Worm (Caenorhabditis elegans) whole organism, L4 larva: Measurements from ENCODE around the gene F36D4.5.
A peak's percentile ranks its signal among the peaks of the same experiment; 100 is the strongest.

ENCODE experiments used
- D1046.2 ChIP-seq: fragments of 200-800 bp; sonication (Bioruptor generic); IDR thresholded peaks from 2 replicates; pipeline ENCODE4 v1.3.6; 2022; ENCODE audit warnings: missing genetic modification characterization, missing compliant biosample characterization
- F10B5.3 ChIP-seq: sonication (generic microtip); optimal IDR thresholded peaks from 2 replicates; lab custom pipeline; 2016; ENCODE audit warnings: mild to moderate bottlenecking, missing genetic modification characterization, missing compliant biosample characterization
- F37D6.2 ChIP-seq: sonication (generic microtip); optimal IDR thresholded peaks from 2 replicates; lab custom pipeline; 2016; ENCODE audit warnings: mild to moderate bottlenecking, missing genetic modification characterization, missing compliant biosample characterization
- F49E8.2 ChIP-seq: sonication (generic microtip); optimal IDR thresholded peaks from 2 replicates; lab custom pipeline; 2016; ENCODE audit warnings: missing compliant biosample characterization, mild to moderate bottlenecking, missing genetic modification characterization, borderline replicate concordance
- T20F7.1 ChIP-seq: fragments of 200-800 bp; sonication (Bioruptor generic); optimal IDR thresholded peaks from 2 replicates; lab custom pipeline; 2018; ENCODE audit warnings: mild to moderate bottlenecking, missing genetic modification characterization, missing compliant biosample characterization
- T26A8.4 ChIP-seq: fragments of 200-800 bp; sonication (Bioruptor generic); IDR thresholded peaks from 2 replicates; pipeline ENCODE4 v1.3.6; 2022; ENCODE audit warnings: missing genetic modification characterization, missing compliant biosample characterization
- Y5F2A.4 ChIP-seq: fragments of 200-800 bp; sonication (Bioruptor generic); optimal IDR thresholded peaks from 2 replicates; lab custom pipeline; 2018; ENCODE audit warnings: mild to moderate bottlenecking, missing genetic modification characterization, missing compliant biosample characterization
- Y75B8A.6 ChIP-seq: fragments of 200-800 bp; sonication (Bioruptor generic); IDR thresholded peaks from 2 replicates; pipeline ENCODE4 v1.3.6; 2022; ENCODE audit warnings: missing genetic modification reagents, missing genetic modification characterization, missing compliant biosample characterization
- ZK546.5 ChIP-seq, 2 experiments: sonication (generic microtip); optimal IDR thresholded peaks; 2 replicates each; lab custom pipeline; 2017; ENCODE audit warnings: missing biosample characterization in 2 of 2, missing genetic modification characterization in 2 of 2
- aly-2 ChIP-seq: sonication (generic microtip); optimal IDR thresholded peaks from 2 replicates; lab custom pipeline; 2018; ENCODE audit warnings: missing biosample characterization, missing genetic modification characterization
- ama-1 ChIP-seq: fragments of 150-350 bp; optimal IDR thresholded peaks from 2 replicates; lab custom pipeline; 2014; ENCODE audit warnings: inconsistent platforms, mixed read lengths
- daf-12 ChIP-seq: fragments of 150-350 bp; optimal IDR thresholded peaks from 2 replicates; lab custom pipeline; 2014; ENCODE audit warnings: missing biosample characterization, missing genetic modification reagents, missing genetic modification characterization
- daf-16 ChIP-seq, 3 experiments: sonication (generic microtip); optimal IDR thresholded peaks; 2 replicates each; lab custom pipeline; 2016 to 2017; ENCODE audit warnings: missing genetic modification characterization in 3 of 3, missing genetic modification reagents in 3 of 3, mild to moderate bottlenecking in 2 of 3, missing compliant biosample characterization in 2 of 3, missing biosample characterization in 1 of 3, moderate library complexity in 1 of 3
- daf-19 ChIP-seq: fragments of 200-800 bp; sonication (Bioruptor generic); conservative IDR thresholded peaks from 2 replicates; pipeline ENCODE4 v1.3.6; 2022; ENCODE audit warnings: missing genetic modification characterization, missing compliant biosample characterization
- daf-8 ChIP-seq: fragments of 200-800 bp; sonication (Bioruptor generic); IDR thresholded peaks from 2 replicates; pipeline ENCODE4 v1.3.6; 2022; ENCODE audit warnings: missing genetic modification characterization, missing compliant biosample characterization
- dmd-8 ChIP-seq: fragments of 200-800 bp; sonication (Bioruptor generic); IDR thresholded peaks from 2 replicates; pipeline ENCODE4 v1.3.6; 2022; ENCODE audit warnings: missing genetic modification characterization, missing compliant biosample characterization
- dve-1 ChIP-seq: sonication (generic microtip); optimal IDR thresholded peaks from 2 replicates; lab custom pipeline; 2017; ENCODE audit warnings: antibody characterized with exemption, mild to moderate bottlenecking, missing genetic modification characterization, missing compliant biosample characterization; ENCODE audit not compliant: insufficient read depth
- egl-27 ChIP-seq: sonication (generic microtip); optimal IDR thresholded peaks from 3 replicates; lab custom pipeline; 2017; ENCODE audit warnings: missing biosample characterization, missing genetic modification reagents, missing genetic modification characterization
- egl-43 ChIP-seq: fragments of 200-800 bp; sonication (Bioruptor generic); IDR thresholded peaks from 2 replicates; pipeline ENCODE4 v1.3.6; 2022; ENCODE audit warnings: missing genetic modification reagents, missing genetic modification characterization, missing compliant biosample characterization
- fos-1 ChIP-seq: fragments of 150-350 bp; optimal IDR thresholded peaks from 2 replicates; lab custom pipeline; 2014; ENCODE audit warnings: missing biosample characterization, missing genetic modification characterization
- hlh-11 ChIP-seq: fragments of 200-800 bp; sonication (Bioruptor generic); optimal IDR thresholded peaks from 2 replicates; lab custom pipeline; 2018; ENCODE audit warnings: mild to moderate bottlenecking, missing genetic modification characterization, missing compliant biosample characterization
- jun-1 ChIP-seq: fragments of 150-350 bp; optimal IDR thresholded peaks from 2 replicates; lab custom pipeline; 2014; ENCODE audit warnings: missing biosample characterization, missing genetic modification reagents, missing genetic modification characterization
- lin-13 ChIP-seq: fragments of 150-350 bp; optimal IDR thresholded peaks from 2 replicates; lab custom pipeline; 2014; ENCODE audit warnings: missing biosample characterization, missing genetic modification reagents, missing genetic modification characterization
- lin-29 ChIP-seq: fragments of 200-800 bp; sonication (Bioruptor generic); IDR thresholded peaks from 2 replicates; pipeline ENCODE4 v1.3.6; 2022; ENCODE audit warnings: missing genetic modification reagents, missing genetic modification characterization, missing compliant biosample characterization
- lin-38 ChIP-seq: fragments of 200-800 bp; sonication (Bioruptor generic); IDR thresholded peaks from 2 replicates; pipeline ENCODE4 v1.3.6; 2022; ENCODE audit warnings: missing genetic modification reagents, missing genetic modification characterization, missing compliant biosample characterization
- lir-3 ChIP-seq: sonication (generic microtip); optimal IDR thresholded peaks from 2 replicates; lab custom pipeline; 2016; ENCODE audit warnings: mild to moderate bottlenecking, missing genetic modification characterization, missing compliant biosample characterization
- mdl-1 ChIP-seq, 2 experiments: fragments of 150-350 bp in 1 of 2; sonication (generic microtip) in 1 of 2; optimal IDR thresholded peaks; 2 replicates each; lab custom pipeline; 2014 to 2017; ENCODE audit warnings: missing biosample characterization in 2 of 2, missing genetic modification characterization in 2 of 2
- mdt-29 ChIP-seq: fragments of 200-800 bp; sonication (Bioruptor generic); IDR thresholded peaks from 2 replicates; pipeline ENCODE4 v1.3.6; 2022; ENCODE audit warnings: missing genetic modification reagents, missing genetic modification characterization, missing compliant biosample characterization
- mes-2 ChIP-seq: sonication (generic microtip); optimal IDR thresholded peaks from 2 replicates; lab custom pipeline; 2016; ENCODE audit warnings: missing genotype, mild to moderate bottlenecking, missing genetic modification characterization, missing compliant biosample characterization; ENCODE audit not compliant: poor library complexity, severe bottlenecking
- mxl-3 ChIP-seq: fragments of 200-800 bp; sonication (Bioruptor generic); optimal IDR thresholded peaks from 2 replicates; lab custom pipeline; 2018; ENCODE audit warnings: mild to moderate bottlenecking, missing genetic modification characterization, missing compliant biosample characterization
- nhr-10 ChIP-seq: fragments of 150-350 bp; optimal IDR thresholded peaks from 2 replicates; lab custom pipeline; 2014; ENCODE audit warnings: missing biosample characterization, missing genetic modification characterization
- nhr-11 ChIP-seq: fragments of 150-350 bp; optimal IDR thresholded peaks from 2 replicates; lab custom pipeline; 2014; ENCODE audit warnings: missing biosample characterization, missing genetic modification characterization
- nhr-237 ChIP-seq: sonication (generic microtip); optimal IDR thresholded peaks from 2 replicates; lab custom pipeline; 2017; ENCODE audit warnings: missing biosample characterization, missing genetic modification characterization
- nhr-28 ChIP-seq: fragments of 150-350 bp; optimal IDR thresholded peaks from 2 replicates; lab custom pipeline; 2014; ENCODE audit warnings: missing biosample characterization, missing genetic modification characterization
- nhr-42 ChIP-seq: fragments of 200-800 bp; sonication (Bioruptor generic); IDR thresholded peaks from 2 replicates; pipeline ENCODE4 v1.3.6; 2022; ENCODE audit warnings: missing genetic modification characterization, missing compliant biosample characterization
- nhr-48 ChIP-seq: sonication (generic microtip); optimal IDR thresholded peaks from 2 replicates; lab custom pipeline; 2016; ENCODE audit warnings: mild to moderate bottlenecking, missing genetic modification characterization, missing compliant biosample characterization
- nhr-76 ChIP-seq: fragments of 150-350 bp; optimal IDR thresholded peaks from 2 replicates; lab custom pipeline; 2014; ENCODE audit warnings: missing biosample characterization, missing genetic modification characterization
- saeg-2 ChIP-seq: fragments of 200-800 bp; sonication (Bioruptor generic); IDR thresholded peaks from 2 replicates; pipeline ENCODE4 v1.3.6; 2022; ENCODE audit warnings: missing genetic modification reagents, missing genetic modification characterization, missing compliant biosample characterization
- snpc-4 ChIP-seq: fragments of 150-350 bp; optimal IDR thresholded peaks from 2 replicates; lab custom pipeline; 2014; ENCODE audit warnings: missing biosample characterization, missing genetic modification characterization
- spr-3 ChIP-seq: fragments of 200-800 bp; sonication (Bioruptor generic); optimal IDR thresholded peaks from 2 replicates; lab custom pipeline; 2018; ENCODE audit warnings: mild to moderate bottlenecking, missing genetic modification characterization, missing compliant biosample characterization
- tag-97 ChIP-seq: fragments of 200-800 bp; sonication (Bioruptor generic); IDR thresholded peaks from 2 replicates; pipeline ENCODE4 v1.3.6; 2022; ENCODE audit warnings: missing genetic modification characterization, missing compliant biosample characterization
- unc-130 ChIP-seq: sonication (generic microtip); optimal IDR thresholded peaks from 2 replicates; lab custom pipeline; 2016; ENCODE audit warnings: missing genetic modification reagents, missing genetic modification characterization, missing compliant biosample characterization
- unc-39 ChIP-seq: sonication (generic microtip); optimal IDR thresholded peaks from 2 replicates; lab custom pipeline; 2017; ENCODE audit warnings: missing biosample characterization, missing genetic modification characterization
- unc-62 ChIP-seq, 3 experiments: fragments of 150-350 bp in 1 of 3; sonication (generic microtip); optimal IDR thresholded peaks in 2 of 3; peaks in 1 of 3; 1 replicate in 1 of 3; 2 replicates in 2 of 3; lab custom pipeline; 2014 to 2017; ENCODE audit warnings: missing biosample characterization in 3 of 3, missing genetic modification characterization in 3 of 3, missing genetic modification reagents in 3 of 3, missing genotype in 1 of 3
- vab-7 ChIP-seq: fragments of 200-800 bp; sonication (Bioruptor generic); IDR thresholded peaks from 2 replicates; pipeline ENCODE4 v1.3.6; 2022; ENCODE audit warnings: missing genetic modification reagents, missing genetic modification characterization, missing compliant biosample characterization
- zfp-2 ChIP-seq: sonication (generic microtip); optimal IDR thresholded peaks from 2 replicates; lab custom pipeline; 2016; ENCODE audit warnings: mild to moderate bottlenecking, missing genetic modification characterization, missing compliant biosample characterization
- zfp-3 ChIP-seq: fragments of 200-800 bp; sonication (Bioruptor generic); conservative IDR thresholded peaks from 2 replicates; pipeline ENCODE4 v1.3.6; 2022; ENCODE audit warnings: missing genetic modification reagents, missing genetic modification characterization, missing compliant biosample characterization
- ztf-11 ChIP-seq: fragments of 150-350 bp; optimal IDR thresholded peaks from 2 replicates; lab custom pipeline; 2014; ENCODE audit warnings: missing biosample characterization, missing genetic modification characterization

The F36D4.5 gene

ce11 chrV:9462605-9463004 is 37.0 kb upstream of the F36D4.5 start, which contains the start of gene F07D3.3:
Gene F07D3.3 (minus strand): TSS chrV:9462705.
- TF ChIP-seq ZK546.5 (tag; optimal IDR thresholded peaks at IDR 0.05; lab: Kevin White, UChicago): no peak
- TF ChIP-seq mdl-1 (tag; optimal IDR thresholded peaks at IDR 0.05; lab: Kevin White, UChicago): no peak
- TF ChIP-seq nhr-48 (tag; lab: Kevin White, UChicago): no peak
- no peak for TF ChIP-seq daf-12 (tag; lab: Kevin White, UChicago)
- no peak for TF ChIP-seq hlh-11 (tag; lab: Kevin White, UChicago)
- TF ChIP-seq fos-1 (tag; lab: Kevin White, UChicago): no peak
- TF ChIP-seq ztf-11 (tag; lab: Kevin White, UChicago): no peak
- no peak for TF ChIP-seq F10B5.3
- TF ChIP-seq lin-29 (GFP tag; lab: Robert Waterston, UW): no peak
- no peak for TF ChIP-seq zfp-3
- TF ChIP-seq D1046.2: no peak
- no peak for TF ChIP-seq vab-7 (GFP tag; lab: Robert Waterston, UW)
- no peak for TF ChIP-seq nhr-42 (GFP tag; lab: Robert Waterston, UW)
- TF ChIP-seq nhr-237: no peak
- no peak for TF ChIP-seq Y5F2A.4
- no peak for TF ChIP-seq aly-2
- no peak for TF ChIP-seq daf-8

ce11 chrV:9457535-9457934 is 31.9 kb upstream of the F36D4.5 start:
- TF ChIP-seq mes-2 (no peak), Y75B8A.6 (GFP tag; lab: Robert Waterston, UW) (no peak), mxl-3 (GFP tag; lab: Kevin White, UChicago) (no peak), jun-1 (tag; lab: Kevin White, UChicago) (no peak), nhr-10 (no peak), unc-39 (tag; lab: Kevin White, UChicago) (no peak), daf-8 (no peak), unc-62 (GFP tag; optimal IDR thresholded peaks at IDR 0.05 in 1 of 2; lab: Kevin White, UChicago) (peak in 1 of 2 experiments; percentile 94), unc-62 (tag; optimal IDR thresholded peaks at IDR 0.05; lab: Kevin White, UChicago) (no peak), unc-130 (GFP tag; lab: Kevin White, UChicago) (no peak)

ce11 chrV:9453933-9454332 is 28.3 kb upstream of the F36D4.5 start:
- TF ChIP-seq lin-13 (no peak), nhr-76 (tag; lab: Kevin White, UChicago) (no peak), hlh-11 (tag; lab: Kevin White, UChicago) (peak; percentile 42), saeg-2 (GFP tag; lab: Robert Waterston, UW) (no peak), tag-97 (GFP tag; lab: Robert Waterston, UW) (no peak), nhr-48 (tag; lab: Kevin White, UChicago) (no peak), unc-130 (GFP tag; lab: Kevin White, UChicago) (no peak), egl-43 (no peak), vab-7 (GFP tag; lab: Robert Waterston, UW) (no peak), T26A8.4 (GFP tag; lab: Robert Waterston, UW) (no peak), nhr-10 (no peak), spr-3 (GFP tag; lab: Kevin White, UChicago) (no peak), lin-38 (no peak), mdl-1 (tag; optimal IDR thresholded peaks at IDR 0.05; lab: Kevin White, UChicago) (no peak), daf-12 (tag; lab: Kevin White, UChicago) (no peak), nhr-28 (peak; percentile 42), snpc-4 (tag; lab: Kevin White, UChicago) (no peak), daf-16 (GFP tag; optimal IDR thresholded peaks at IDR 0.05; lab: Kevin White, UChicago) (no peak), daf-16 (tag; optimal IDR thresholded peaks at IDR 0.05; lab: Kevin White, UChicago) (peak; percentile 23), zfp-2 (no peak), dve-1 (peak; percentile 56), egl-27 (no peak), F37D6.2 (tag; lab: Kevin White, UChicago) (no peak), F10B5.3 (no peak), lir-3 (tag; lab: Kevin White, UChicago) (no peak), ama-1 (lab: Kevin White, UChicago) (no peak), daf-19 (GFP tag; lab: Robert Waterston, UW) (no peak), F49E8.2 (tag; lab: Kevin White, UChicago) (no peak), nhr-11 (tag; lab: Kevin White, UChicago) (no peak), mdt-29 (GFP tag; lab: Robert Waterston, UW) (no peak), T20F7.1 (GFP tag; lab: Kevin White, UChicago) (no peak), ztf-11 (tag; lab: Kevin White, UChicago) (no peak), dmd-8 (GFP tag; lab: Robert Waterston, UW) (no peak)
